Worm (Caenorhabditis elegans) whole organism, L1 larva: ENCODE results near the gene Y66D12A.16.

Source experiments
- C04F5.9 ChIP-seq: sonication (generic microtip); optimal IDR thresholded peaks from 2 replicates; lab custom pipeline; 2016; ENCODE audit warnings: missing genetic modification characterization, missing compliant biosample characterization
- aly-2 ChIP-seq: fragments of 150-350 bp; optimal IDR thresholded peaks from 2 replicates; lab custom pipeline; 2014; ENCODE audit warnings: missing biosample characterization, missing genetic modification characterization
- ama-1 ChIP-seq: fragments of 150-350 bp; optimal IDR thresholded peaks from 2 replicates; lab custom pipeline; 2014
- dpl-1 ChIP-seq, 3 experiments: fragments of 150-350 bp in 2 of 3; sonication (generic microtip) in 1 of 3; optimal IDR thresholded peaks; 2 replicates each; lab custom pipeline; 2014 to 2017; ENCODE audit warnings: missing biosample characterization in 3 of 3, missing genetic modification characterization in 3 of 3, missing genetic modification reagents in 3 of 3
- efl-1 ChIP-seq, 4 experiments: fragments of 150-350 bp; optimal IDR thresholded peaks in 3 of 4; peaks in 1 of 4; 1 replicate in 1 of 4; 2 replicates in 3 of 4; lab custom pipeline; 2014; ENCODE audit warnings: missing biosample characterization in 2 of 4, missing genetic modification characterization in 2 of 4, missing genetic modification reagents in 2 of 4
- fos-1 ChIP-seq: fragments of 150-350 bp; optimal IDR thresholded peaks from 2 replicates; lab custom pipeline; 2014; ENCODE audit warnings: missing biosample characterization, missing genetic modification characterization
- hpl-2 ChIP-seq: fragments of 150-350 bp; optimal IDR thresholded peaks from 2 replicates; lab custom pipeline; 2014; ENCODE audit warnings: missing biosample characterization, missing genetic modification reagents, missing genetic modification characterization
- lin-35 ChIP-seq, 2 experiments: fragments of 150-350 bp; optimal IDR thresholded peaks; 2 replicates each; lab custom pipeline; 2014; ENCODE audit warnings: missing biosample characterization in 2 of 2, missing genetic modification characterization in 2 of 2, missing genetic modification reagents in 2 of 2
- lir-3 ChIP-seq: sonication (generic microtip); optimal IDR thresholded peaks from 2 replicates; lab custom pipeline; 2016; ENCODE audit warnings: mild to moderate bottlenecking, missing genetic modification characterization, moderate library complexity, missing compliant biosample characterization; ENCODE audit not compliant: poor library complexity
- nhr-237 ChIP-seq: fragments of 150-350 bp; optimal IDR thresholded peaks from 2 replicates; lab custom pipeline; 2014; ENCODE audit warnings: missing biosample characterization, missing genetic modification characterization
- snu-23 ChIP-seq: sonication (generic microtip); optimal IDR thresholded peaks from 2 replicates; lab custom pipeline; 2016; ENCODE audit warnings: missing genetic modification characterization, missing compliant biosample characterization
- sox-4 ChIP-seq: sonication (generic microtip); optimal IDR thresholded peaks from 2 replicates; lab custom pipeline; 2016; ENCODE audit warnings: missing genetic modification characterization, missing compliant biosample characterization
- swsn-7 ChIP-seq: sonication (generic microtip); optimal IDR thresholded peaks from 2 replicates; lab custom pipeline; 2016; ENCODE audit warnings: missing genetic modification characterization, missing compliant biosample characterization
- xbp-1 ChIP-seq: sonication (generic microtip); optimal IDR thresholded peaks from 2 replicates; lab custom pipeline; 2016; ENCODE audit warnings: missing genetic modification characterization, missing compliant biosample characterization
- zag-1 ChIP-seq: fragments of 150-350 bp; optimal IDR thresholded peaks from 2 replicates; lab custom pipeline; 2014; ENCODE audit warnings: missing biosample characterization, missing genetic modification characterization

Gene Y66D12A.16

DNA sequence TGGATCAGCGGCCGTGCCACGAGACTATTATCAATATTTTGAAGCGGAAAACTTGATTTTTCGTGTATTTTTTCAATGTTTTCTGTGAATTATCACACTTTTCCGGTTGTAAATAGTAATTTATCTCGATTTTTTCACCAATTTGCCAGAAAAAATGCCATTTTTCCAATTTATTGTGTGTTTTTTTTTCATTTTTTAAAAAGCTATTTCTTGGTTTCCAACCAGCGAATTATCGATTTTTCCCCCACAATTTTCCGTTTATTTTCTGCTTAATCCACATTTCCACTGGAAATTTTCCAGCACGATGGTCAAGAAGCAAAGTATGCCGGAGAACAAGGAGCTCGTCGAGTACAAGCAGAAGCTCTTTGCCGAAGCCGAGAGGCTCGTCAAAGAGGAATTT is 44.5 kb downstream of the Y66D12A.16 start, which contains the start of gene psme-3:
Gene psme-3, plus strand, starts transcription at position 301 of the 400 bp plus-strand sequence.
- TF ChIP-seq efl-1 (optimal IDR thresholded peaks at IDR 0.05; lab: Kevin White, UChicago) (no peak), efl-1 (GFP tag; optimal IDR thresholded peaks at IDR 0.05 in 1 of 2; lab: Kevin White, UChicago) (peak in 1 of 2 experiments; percentile 78), dpl-1 (GFP tag; optimal IDR thresholded peaks at IDR 0.05; lab: Kevin White, UChicago) (no peak)

- no peak for TF ChIP-seq ama-1 (lab: Kevin White, UChicago)
- no peak for TF ChIP-seq lin-35 (GFP tag; optimal IDR thresholded peaks at IDR 0.05; lab: Kevin White, UChicago)
- TF ChIP-seq sox-4 = no peak
- no peak for TF ChIP-seq aly-2
- no peak for TF ChIP-seq zag-1
- no peak for TF ChIP-seq lir-3
- no peak for TF ChIP-seq nhr-237 (tag; lab: Kevin White, UChicago)
- no peak for TF ChIP-seq hpl-2 (GFP tag; lab: Kevin White, UChicago)
- no peak for TF ChIP-seq C04F5.9 (tag; lab: Kevin White, UChicago)
- TF ChIP-seq snu-23 (GFP tag; lab: Kevin White, UChicago) = no peak
- no peak for TF ChIP-seq swsn-7
- TF ChIP-seq fos-1 (tag; lab: Kevin White, UChicago) = no peak
- no peak for TF ChIP-seq xbp-1
These were observed 50.6 kb downstream of the Y66D12A.16 start, which contains the start of gene Y66D12A.8 for ce11 chrIII:11573921-11574320. Y66D12A.8 (plus strand) TSS chrIII:11574221.
